Worm (Caenorhabditis elegans) whole organism, late embryonic: ENCODE measurements around the gene str-146.

Source experiments
- K09A11.1 ChIP-seq: sonication (generic microtip); optimal IDR thresholded peaks from 2 replicates; lab custom pipeline; 2017; ENCODE audit warnings: antibody characterized with exemption, mild to moderate bottlenecking, missing genetic modification characterization, missing compliant biosample characterization; ENCODE audit not compliant: insufficient read depth
- ahr-1 ChIP-seq: sonication (generic microtip); optimal IDR thresholded peaks from 2 replicates; lab custom pipeline; 2016; ENCODE audit warnings: missing genetic modification characterization, missing compliant biosample characterization
- ceh-48 ChIP-seq: sonication (generic microtip); optimal IDR thresholded peaks from 2 replicates; lab custom pipeline; 2016; ENCODE audit warnings: missing genetic modification characterization, inconsistent platforms, missing compliant biosample characterization
- elt-4 ChIP-seq: sonication (generic microtip); optimal IDR thresholded peaks from 2 replicates; lab custom pipeline; 2016; ENCODE audit warnings: missing genetic modification characterization, missing compliant biosample characterization
- fkh-10 ChIP-seq: fragments of 150-350 bp; optimal IDR thresholded peaks from 2 replicates; lab custom pipeline; 2014; ENCODE audit warnings: missing biosample characterization, missing genetic modification reagents, missing genetic modification characterization
- lim-6 ChIP-seq: sonication (generic microtip); optimal IDR thresholded peaks from 2 replicates; lab custom pipeline; 2016; ENCODE audit warnings: missing genetic modification characterization, missing compliant biosample characterization
- nfya-1 ChIP-seq: sonication (generic microtip); optimal IDR thresholded peaks from 2 replicates; lab custom pipeline; 2017; ENCODE audit warnings: missing genetic modification characterization, mild to moderate bottlenecking, missing compliant biosample characterization, antibody characterized with exemption, moderate library complexity
- pag-3 ChIP-seq: sonication (generic microtip); optimal IDR thresholded peaks from 2 replicates; lab custom pipeline; 2016; ENCODE audit warnings: missing compliant biosample characterization, missing genetic modification characterization, borderline replicate concordance
- pha-4 ChIP-seq: fragments of 150-350 bp; optimal IDR thresholded peaks from 2 replicates; lab custom pipeline; 2018; ENCODE audit warnings: missing biosample characterization, missing genetic modification reagents, missing genetic modification characterization
- unc-55 ChIP-seq: sonication (generic microtip); optimal IDR thresholded peaks from 2 replicates; lab custom pipeline; 2017; ENCODE audit warnings: missing biosample characterization, missing genetic modification reagents, missing genetic modification characterization

DNA sequence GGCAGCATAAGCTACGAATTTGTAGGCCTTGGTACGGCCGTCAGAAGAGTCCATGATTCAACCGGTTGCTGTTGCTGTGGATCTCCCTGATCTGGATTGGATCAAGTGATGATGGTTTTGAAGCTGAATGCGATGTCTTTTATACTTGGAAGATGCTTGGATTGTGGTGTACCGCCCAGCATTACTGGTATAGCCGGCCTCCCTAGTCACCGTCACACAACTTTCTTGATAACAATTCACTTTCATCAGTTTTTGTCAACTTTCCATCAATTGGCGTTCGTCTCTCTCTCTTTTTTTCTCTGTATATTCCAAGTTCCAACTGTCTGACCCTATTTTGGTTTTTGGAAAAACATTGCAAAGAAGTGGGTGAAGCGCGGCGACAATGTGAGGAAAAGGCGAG, 44.5 kb downstream of the str-146 start, which contains the start of gene col-43:
- no peak for TF ChIP-seq lim-6 (tag; lab: Kevin White, UChicago)
- no peak for TF ChIP-seq unc-55 (GFP tag; lab: Kevin White, UChicago)
- no peak for TF ChIP-seq ahr-1 (tag; lab: Kevin White, UChicago)
- no peak for TF ChIP-seq pag-3 (tag; lab: Kevin White, UChicago)
- TF ChIP-seq elt-4 (tag; lab: Kevin White, UChicago) = no peak
- no peak for TF ChIP-seq K09A11.1 (tag; lab: Kevin White, UChicago)
- no peak for TF ChIP-seq pha-4 (tag; lab: Kevin White, UChicago)
- TF ChIP-seq nfya-1 (tag; lab: Kevin White, UChicago) = no peak
- TF ChIP-seq fkh-10 (GFP tag; lab: Kevin White, UChicago) = no peak
- TF ChIP-seq ceh-48 (tag; lab: Kevin White, UChicago) = no peak
